Fruit fly (Drosophila melanogaster): ENCODE measurements around the gene trol.

trol gene

dm6 chrX:2588415-2589411 lies 43.5 kb upstream of the trol start, which contains the start of gene egh:
Gene egh, plus strand, starts transcription at chrX:2588503.
- TF ChIP-seq hbn (GFP tag; IDR thresholded peaks at IDR 0.05; ENCODE audit: partially characterized antibody) (no peak), gcm2 (GFP tag; optimal IDR thresholded peaks at IDR 0.05) (no peak), Oaz (GFP tag; IDR thresholded peaks at IDR 0.05) (no peak), bcd (GFP tag; optimal IDR thresholded peaks at IDR 0.05) (no peak), nau (GFP tag; optimal IDR thresholded peaks at IDR 0.05) (no peak), scrt (GFP tag; optimal IDR thresholded peaks at IDR 0.05) (peak; percentile 7), CG11247 (GFP tag; IDR thresholded peaks at IDR 0.05) (no peak), hkb (optimal IDR thresholded peaks at IDR 0.05) (no peak), hkb (GFP tag; IDR thresholded peaks at IDR 0.05) (peak; percentile 53; the same call in 1 of the 2 replicates), CG4854 (GFP tag; optimal IDR thresholded peaks at IDR 0.05) (no peak), Ravus (GFP tag; IDR thresholded peaks at IDR 0.05) (no peak), E2f2 (GFP tag; IDR thresholded peaks at IDR 0.05) (peak; percentile 95), chinmo (GFP tag; IDR thresholded peaks at IDR 0.05; ENCODE audit: partially characterized antibody) (0 out of 4 replicates have a peak, but pooled peaks have one; percentile 43), Hr51 (GFP tag; optimal IDR thresholded peaks at IDR 0.05) (no peak), CG4404 (GFP tag; IDR thresholded peaks at IDR 0.05) (no peak), CG10959 (GFP tag; IDR thresholded peaks at IDR 0.05) (no peak), Vsx1 (GFP tag; optimal IDR thresholded peaks at IDR 0.05) (no peak), D (optimal IDR thresholded peaks at IDR 0.05) (no peak), D (GFP tag; optimal IDR thresholded peaks at IDR 0.05) (no peak), CG14441 (GFP tag; IDR thresholded peaks at IDR 0.05) (no peak), CG16779 (GFP tag; IDR thresholded peaks at IDR 0.05) (no peak), bsh (GFP tag; optimal IDR thresholded peaks at IDR 0.05) (peak in 1 of 2 experiments; percentile 46), az2 (GFP tag; optimal IDR thresholded peaks at IDR 0.05) (no peak), org-1 (GFP tag; optimal IDR thresholded peaks at IDR 0.05) (no peak), CG1602 (GFP tag; optimal IDR thresholded peaks at IDR 0.05) (no peak), CG18619 (GFP tag; optimal IDR thresholded peaks at IDR 0.05) (no peak), CG43689 (GFP tag; IDR thresholded peaks at IDR 0.05) (no peak), TFAM (GFP tag; optimal IDR thresholded peaks at IDR 0.05) (no peak), CG13287 (GFP tag; IDR thresholded peaks at IDR 0.05; ENCODE audit: partially characterized antibody) (peak; percentile 19; the same call in 1 of the 2 replicates), CG10267 (tag; optimal IDR thresholded peaks at IDR 0.05) (peak; percentile 34), kni (GFP tag; optimal IDR thresholded peaks at IDR 0.05) (no peak), ham (GFP tag; IDR thresholded peaks at IDR 0.05) (no peak), Six4 (GFP tag; optimal IDR thresholded peaks at IDR 0.05) (no peak), CG2712 (tag; optimal IDR thresholded peaks at IDR 0.05) (no peak), CG32772 (GFP tag; IDR thresholded peaks at IDR 0.05) (peak; percentile 69), CG4328 (GFP tag; optimal IDR thresholded peaks at IDR 0.05) (no peak), Kr (GFP tag; optimal IDR thresholded peaks at IDR 0.05) (no peak), zen2 (GFP tag; IDR thresholded peaks at IDR 0.05; ENCODE audit: partially characterized antibody) (no peak), CG16815 (GFP tag; optimal IDR thresholded peaks at IDR 0.05) (no peak), Nf-YA (GFP tag; IDR thresholded peaks at IDR 0.05) (no peak), HLH54F (GFP tag; optimal IDR thresholded peaks at IDR 0.05) (peak; percentile 24), sug (tag; optimal IDR thresholded peaks at IDR 0.05) (peak; percentile 34), mld (GFP tag; IDR thresholded peaks at IDR 0.05; ENCODE audit: partially characterized antibody) (no peak), CG1233 (GFP tag; optimal IDR thresholded peaks at IDR 0.05) (no peak), CG17912 (GFP tag; optimal IDR thresholded peaks at IDR 0.05) (no peak), zf30C (GFP tag; optimal IDR thresholded peaks at IDR 0.05) (no peak), Med (GFP tag) (peak; percentile 82), Aef1 (GFP tag; IDR thresholded peaks at IDR 0.05) (peak; percentile 33; the same call in 1 of the 3 replicates), shn (GFP tag; optimal IDR thresholded peaks at IDR 0.05) (peak; percentile 12)
